Worm (Caenorhabditis elegans) whole organism, mixed stage, embryonic: ENCODE measurements around the gene pyt-1.

ENCODE experiments used
- M03D4.4 ChIP-seq: sonication (generic microtip); optimal IDR thresholded peaks from 2 replicates; lab custom pipeline; 2017; ENCODE audit warnings: mild to moderate bottlenecking, missing genetic modification characterization, missing compliant biosample characterization
- bed-3 ChIP-seq: fragments of 200-800 bp; sonication (Bioruptor generic); optimal IDR thresholded peaks from 3 replicates; lab custom pipeline; 2018; ENCODE audit warnings: mild to moderate bottlenecking, missing genetic modification characterization, moderate library complexity, missing compliant biosample characterization
- blmp-1 ChIP-seq: fragments of 150-350 bp; optimal IDR thresholded peaks from 2 replicates; lab custom pipeline; 2014; ENCODE audit warnings: missing biosample characterization, missing genetic modification characterization
- ceh-39 ChIP-seq: fragments of 150-350 bp; optimal IDR thresholded peaks from 2 replicates; lab custom pipeline; 2014; ENCODE audit warnings: missing biosample characterization, missing genetic modification characterization
- ces-1 ChIP-seq: fragments of 150-350 bp; optimal IDR thresholded peaks from 2 replicates; lab custom pipeline; 2014; ENCODE audit warnings: missing biosample characterization, missing genetic modification reagents, missing genetic modification characterization
- cnd-1 ChIP-seq: fragments of 200-800 bp; sonication (Bioruptor generic); optimal IDR thresholded peaks from 2 replicates; lab custom pipeline; 2018; ENCODE audit warnings: mild to moderate bottlenecking, missing genetic modification characterization, missing compliant biosample characterization
- elt-1 ChIP-seq: sonication (generic microtip); optimal IDR thresholded peaks from 2 replicates; lab custom pipeline; 2017; ENCODE audit warnings: missing genetic modification characterization, mild to moderate bottlenecking, missing compliant biosample characterization, antibody characterized with exemption, moderate library complexity, borderline replicate concordance; ENCODE audit not compliant: insufficient read depth
- elt-3 ChIP-seq: fragments of 150-350 bp; optimal IDR thresholded peaks from 2 replicates; lab custom pipeline; 2014; ENCODE audit warnings: missing biosample characterization, missing genetic modification characterization
- flh-1 ChIP-seq: fragments of 200-800 bp; sonication (Bioruptor generic); optimal IDR thresholded peaks from 2 replicates; lab custom pipeline; 2018; ENCODE audit warnings: mild to moderate bottlenecking, missing genetic modification characterization, moderate library complexity, missing compliant biosample characterization
- ham-2 ChIP-seq: fragments of 200-800 bp; sonication (Bioruptor generic); optimal IDR thresholded peaks from 2 replicates; lab custom pipeline; 2018; ENCODE audit warnings: mild to moderate bottlenecking, missing genetic modification characterization, missing compliant biosample characterization
- hlh-1 ChIP-seq: fragments of 150-350 bp; optimal IDR thresholded peaks from 2 replicates; lab custom pipeline; 2014; ENCODE audit warnings: missing biosample characterization, missing genetic modification reagents, missing genetic modification characterization
- lin-13 ChIP-seq: fragments of 150-350 bp; optimal IDR thresholded peaks from 2 replicates; lab custom pipeline; 2014; ENCODE audit warnings: missing biosample characterization, missing genetic modification characterization
- lin-32 ChIP-seq: fragments of 200-800 bp; sonication (Bioruptor generic); optimal IDR thresholded peaks from 2 replicates; lab custom pipeline; 2018; ENCODE audit warnings: mild to moderate bottlenecking, missing genetic modification characterization, missing compliant biosample characterization
- lsy-2 ChIP-seq: fragments of 150-350 bp; optimal IDR thresholded peaks from 2 replicates; lab custom pipeline; 2014; ENCODE audit warnings: missing biosample characterization, missing genetic modification characterization
- mab-5 ChIP-seq: fragments of 150-350 bp; optimal IDR thresholded peaks from 2 replicates; lab custom pipeline; 2014; ENCODE audit warnings: missing biosample characterization, missing genetic modification characterization
- mep-1 ChIP-seq: fragments of 150-350 bp; optimal IDR thresholded peaks from 2 replicates; lab custom pipeline; 2017; ENCODE audit warnings: missing biosample characterization, missing genetic modification reagents, missing genetic modification characterization, inconsistent platforms
- mls-2 ChIP-seq: sonication (generic microtip); optimal IDR thresholded peaks from 2 replicates; lab custom pipeline; 2016; ENCODE audit warnings: mild to moderate bottlenecking, missing genetic modification characterization, moderate library complexity, missing compliant biosample characterization
- nhr-12 ChIP-seq: fragments of 150-350 bp; optimal IDR thresholded peaks from 2 replicates; lab custom pipeline; 2014; ENCODE audit warnings: missing biosample characterization, missing genetic modification characterization
- nhr-2 ChIP-seq: fragments of 150-350 bp; optimal IDR thresholded peaks from 2 replicates; lab custom pipeline; 2014; ENCODE audit warnings: missing biosample characterization, missing genetic modification characterization
- nhr-237 ChIP-seq: fragments of 150-350 bp; optimal IDR thresholded peaks from 2 replicates; lab custom pipeline; 2014; ENCODE audit warnings: missing biosample characterization, missing genetic modification characterization
- nhr-28 ChIP-seq: fragments of 150-350 bp; optimal IDR thresholded peaks from 2 replicates; lab custom pipeline; 2014; ENCODE audit warnings: missing biosample characterization, missing genetic modification characterization
- nhr-76 ChIP-seq: sonication (generic microtip); optimal IDR thresholded peaks from 2 replicates; lab custom pipeline; 2017; ENCODE audit warnings: missing biosample characterization, missing genetic modification characterization
- pha-4 ChIP-seq: fragments of 150-350 bp; optimal IDR thresholded peaks from 2 replicates; lab custom pipeline; 2018; ENCODE audit warnings: missing biosample characterization, missing genetic modification reagents, missing genetic modification characterization
- snpc-4 ChIP-seq: fragments of 150-350 bp; optimal IDR thresholded peaks from 2 replicates; lab custom pipeline; 2014; ENCODE audit warnings: missing biosample characterization, missing genetic modification characterization
- sptf-1 ChIP-seq: sonication (generic microtip); optimal IDR thresholded peaks from 2 replicates; lab custom pipeline; 2017; ENCODE audit warnings: mild to moderate bottlenecking, missing genetic modification characterization, moderate library complexity, missing compliant biosample characterization
- tbx-8 ChIP-seq: fragments of 200-800 bp; sonication (Bioruptor generic); optimal IDR thresholded peaks from 2 replicates; lab custom pipeline; 2018; ENCODE audit warnings: mild to moderate bottlenecking, missing genetic modification characterization, moderate library complexity, missing compliant biosample characterization
- unc-120 ChIP-seq: sonication (generic microtip); optimal IDR thresholded peaks from 2 replicates; lab custom pipeline; 2017; ENCODE audit warnings: missing genetic modification characterization, missing compliant biosample characterization; ENCODE audit not compliant: poor library complexity, severe bottlenecking
- unc-39 ChIP-seq: fragments of 150-350 bp; optimal IDR thresholded peaks from 2 replicates; lab custom pipeline; 2014; ENCODE audit warnings: missing biosample characterization, missing genetic modification characterization
- unc-62 ChIP-seq: fragments of 150-350 bp; optimal IDR thresholded peaks from 2 replicates; lab custom pipeline; 2014; ENCODE audit warnings: missing biosample characterization, missing genetic modification reagents, missing genetic modification characterization
- zip-8 ChIP-seq: fragments of 150-350 bp; optimal IDR thresholded peaks from 2 replicates; lab custom pipeline; 2014; ENCODE audit warnings: missing biosample characterization, missing genetic modification characterization
- ztf-11 ChIP-seq: fragments of 150-350 bp; optimal IDR thresholded peaks from 2 replicates; lab custom pipeline; 2014; ENCODE audit warnings: missing biosample characterization, missing genetic modification characterization

The pyt-1 gene

ce11 chrV:10241121-10241803 lies 12.1 kb upstream of the pyt-1 start, which contains the start of the genes C12D8.21 and col-148:
Gene C12D8.21 (minus strand): TSS chrV:10241188.
Gene col-148 (plus strand): TSS chrV:10241753.
- TF ChIP-seq mls-2 (no peak), ham-2 (GFP tag; lab: Kevin White, UChicago) (no peak), flh-1 (GFP tag; lab: Kevin White, UChicago) (no peak), mab-5 (tag; lab: Kevin White, UChicago) (no peak), lsy-2 (tag; lab: Kevin White, UChicago) (no peak)

- no peak for TF ChIP-seq elt-1 (tag; lab: Kevin White, UChicago)
- TF ChIP-seq nhr-12 (tag; lab: Kevin White, UChicago) = no peak
- no peak for TF ChIP-seq sptf-1 (tag; lab: Kevin White, UChicago)
- TF ChIP-seq lsy-2 (tag; lab: Kevin White, UChicago) = no peak
- no peak for TF ChIP-seq M03D4.4 (tag; lab: Kevin White, UChicago)
- no peak for TF ChIP-seq snpc-4 (tag; lab: Kevin White, UChicago)
- TF ChIP-seq zip-8 (tag; lab: Kevin White, UChicago) = no peak
- TF ChIP-seq, all 35 proteins: peak for 0
These were observed 10.7 kb upstream of the pyt-1 start, which contains the start of gene fipr-8 for ce11 chrV:10239861-10240260. Gene fipr-8 (minus strand): TSS chrV:10239961.

- TF ChIP-seq lsy-2 (tag; lab: Kevin White, UChicago) (peak; percentile 31), nhr-28 (tag; lab: Kevin White, UChicago) (no peak), unc-120 (no peak), lin-13 (peak; percentile 2), tbx-8 (GFP tag; lab: Kevin White, UChicago) (no peak), ces-1 (peak; percentile 7), nhr-2 (tag; lab: Kevin White, UChicago) (no peak), elt-3 (no peak), mls-2 (no peak), mab-5 (tag; lab: Kevin White, UChicago) (no peak), blmp-1 (tag; lab: Kevin White, UChicago) (no peak), mep-1 (tag; lab: Kevin White, UChicago) (peak; percentile 42), pha-4 (peak; percentile 8), nhr-237 (tag; lab: Kevin White, UChicago) (no peak), snpc-4 (tag; lab: Kevin White, UChicago) (no peak), ztf-11 (no peak), sptf-1 (tag; lab: Kevin White, UChicago) (peak; percentile 46), zip-8 (tag; lab: Kevin White, UChicago) (no peak), cnd-1 (no peak), ceh-39 (tag; lab: Kevin White, UChicago) (no peak), unc-39 (no peak)
These were observed 9.5 kb upstream of the pyt-1 start, which contains the start of gene fubl-1 for ce11 chrV:10238665-10239064. Gene fubl-1 (minus strand): TSS chrV:10238866.

- TF ChIP-seq blmp-1 (tag; lab: Kevin White, UChicago) = no peak
- TF ChIP-seq tbx-8 (GFP tag; lab: Kevin White, UChicago) = no peak
- TF ChIP-seq bed-3 = no peak
- no peak for TF ChIP-seq ceh-39 (tag; lab: Kevin White, UChicago)
- TF ChIP-seq flh-1 (GFP tag; lab: Kevin White, UChicago) = no peak
- no peak for TF ChIP-seq mab-5 (tag; lab: Kevin White, UChicago)
- TF ChIP-seq zip-8 (tag; lab: Kevin White, UChicago) = no peak
- no peak for TF ChIP-seq unc-120
These were observed 8.9 kb upstream of the pyt-1 start for ce11 chrV:10237959-10238444.

- no peak for TF ChIP-seq mls-2
These were observed 8.0 kb upstream of the pyt-1 start for ce11 chrV:10237171-10237570.

- TF ChIP-seq sptf-1 (tag; lab: Kevin White, UChicago) (no peak), lin-13 (no peak), ces-1 (no peak), unc-62 (GFP tag; lab: Kevin White, UChicago) (no peak), mep-1 (tag; lab: Kevin White, UChicago) (no peak), nhr-12 (tag; lab: Kevin White, UChicago) (no peak), cnd-1 (no peak), nhr-76 (tag; lab: Kevin White, UChicago) (no peak), snpc-4 (tag; lab: Kevin White, UChicago) (no peak), ceh-39 (tag; lab: Kevin White, UChicago) (no peak), lsy-2 (tag; lab: Kevin White, UChicago) (no peak), mls-2 (no peak), lin-32 (GFP tag; lab: Kevin White, UChicago) (no peak), bed-3 (no peak), pha-4 (no peak), unc-39 (no peak), hlh-1 (no peak), tbx-8 (GFP tag; lab: Kevin White, UChicago) (no peak), flh-1 (GFP tag; lab: Kevin White, UChicago) (no peak)
These were observed 4.2 kb upstream of the pyt-1 start, which contains the start of gene str-182 for ce11 chrV:10233330-10233729. Gene str-182 (minus strand): TSS chrV:10233430.
